Fruit fly (Drosophila melanogaster): ENCODE measurements around the gene Ibf1.

Gene Ibf1

DNA sequence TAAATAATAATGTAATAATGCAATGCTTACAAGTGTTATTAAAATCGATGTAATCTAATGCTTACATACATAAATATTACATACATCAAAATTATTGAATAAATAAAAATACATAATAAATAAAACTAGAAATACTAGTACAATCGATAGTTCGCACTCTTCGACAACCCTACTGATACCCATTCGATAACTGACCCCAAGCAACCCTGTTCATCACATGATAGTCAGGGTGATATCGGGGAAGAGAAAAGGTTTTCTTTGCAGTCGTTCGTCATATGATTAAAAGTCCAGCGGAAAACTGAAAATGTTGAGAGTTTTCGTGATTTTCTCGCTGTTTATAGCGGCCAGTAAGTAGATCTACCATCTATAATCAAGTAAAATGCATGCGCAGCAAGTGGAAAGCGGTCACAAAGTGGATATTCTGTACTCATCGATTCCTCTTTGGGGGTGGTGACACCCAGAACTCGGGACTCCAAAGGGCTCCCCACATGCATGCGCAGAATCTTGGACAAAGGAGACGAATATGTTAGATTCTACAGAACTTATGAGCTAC lies 1.7 kb downstream of the Ibf1 start, which contains the start of gene ATP6AP2:
Gene ATP6AP2, plus strand, starts transcription at position 218 of the 553 bp plus-strand sequence.
- no peak for TF ChIP-seq CG32006 (GFP tag; optimal IDR thresholded peaks at IDR 0.05)
- no peak for TF ChIP-seq Sox14 (GFP tag; optimal IDR thresholded peaks at IDR 0.05)
- TF ChIP-seq CG7368 (GFP tag; optimal IDR thresholded peaks at IDR 0.05) = no peak
- TF ChIP-seq CG8319 (GFP tag; optimal IDR thresholded peaks at IDR 0.05) = no peak
- TF ChIP-seq Lpt (GFP tag; optimal IDR thresholded peaks at IDR 0.05) = no peak
- no peak for TF ChIP-seq Hr38 (GFP tag; optimal IDR thresholded peaks at IDR 0.05)
- no peak for TF ChIP-seq CG8119 (GFP tag; IDR thresholded peaks at IDR 0.05)
- no peak for TF ChIP-seq salr (GFP tag; optimal IDR thresholded peaks at IDR 0.05)
- TF ChIP-seq dac (GFP tag; optimal IDR thresholded peaks at IDR 0.05) = no peak
- TF ChIP-seq CG8632 (GFP tag; optimal IDR thresholded peaks at IDR 0.05) = no peak
- peak; percentile 58 for TF ChIP-seq CG3032 (tag; optimal IDR thresholded peaks at IDR 0.05)
- no peak for TF ChIP-seq CG6792 (GFP tag; optimal IDR thresholded peaks at IDR 0.05)
- no peak for TF ChIP-seq topi (GFP tag; optimal IDR thresholded peaks at IDR 0.05)
- TF ChIP-seq CG31627 (GFP tag; optimal IDR thresholded peaks at IDR 0.05) = peak; percentile 38
- no peak for TF ChIP-seq achi (GFP tag; optimal IDR thresholded peaks at IDR 0.05)
- TF ChIP-seq Hr39 (GFP tag; optimal IDR thresholded peaks at IDR 0.05) = no peak
- no peak for TF ChIP-seq acj6 (GFP tag; optimal IDR thresholded peaks at IDR 0.05)
- no peak for TF ChIP-seq OdsH (GFP tag; optimal IDR thresholded peaks at IDR 0.05)
- no peak for TF ChIP-seq ss (GFP tag; optimal IDR thresholded peaks at IDR 0.05)
- TF ChIP-seq Gug (GFP tag; IDR thresholded peaks at IDR 0.05) = no peak
- no peak for TF ChIP-seq dsx (GFP tag; optimal IDR thresholded peaks at IDR 0.05; ENCODE audit: poor library complexity, severe bottlenecking)
- TF ChIP-seq lz (GFP tag; optimal IDR thresholded peaks at IDR 0.05) = peak; percentile 35
- TF ChIP-seq eg (GFP tag; IDR thresholded peaks at IDR 0.05) = no peak
- peak; percentile 76 for TF ChIP-seq Eip78C (GFP tag)
- no peak for TF ChIP-seq fd85E (GFP tag; optimal IDR thresholded peaks at IDR 0.05)
- TF ChIP-seq CG15336 (GFP tag; IDR thresholded peaks at IDR 0.05) = no peak
- peak; percentile 35 for TF ChIP-seq cyc (GFP tag; optimal IDR thresholded peaks at IDR 0.05)
- TF ChIP-seq Hr4 (GFP tag; optimal IDR thresholded peaks at IDR 0.05) = no peak
- no peak for TF ChIP-seq CG34406 (GFP tag; optimal IDR thresholded peaks at IDR 0.05)
- TF ChIP-seq esn (GFP tag; optimal IDR thresholded peaks at IDR 0.05) = peak; percentile 59

DNA sequence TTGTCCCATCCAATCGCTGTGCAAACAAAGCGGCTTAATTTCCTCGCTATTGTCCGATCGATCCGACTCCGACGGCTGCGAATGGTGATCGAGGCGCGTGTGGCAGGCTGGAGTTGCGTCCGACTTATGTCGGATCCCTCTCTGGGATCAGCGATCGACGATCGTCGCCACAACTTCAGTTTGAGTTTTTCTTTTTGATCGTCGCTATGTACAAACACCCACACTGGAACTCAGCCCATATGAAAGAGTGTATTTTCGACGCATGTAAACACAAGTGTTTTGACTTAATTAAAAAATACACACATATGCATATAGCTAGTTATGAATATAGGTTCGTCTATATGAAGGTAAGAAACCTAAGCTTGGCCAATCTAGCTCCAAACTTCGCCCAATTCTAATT lies 5.3 kb downstream of the Ibf1 start, which contains the start of gene sage:
Gene sage, minus strand, starts transcription at position 101 of the 400 bp plus-strand sequence.
- TF ChIP-seq Eip78C (GFP tag) (no peak), CG15336 (GFP tag; IDR thresholded peaks at IDR 0.05) (no peak), acj6 (GFP tag; optimal IDR thresholded peaks at IDR 0.05) (no peak), CG31627 (GFP tag; optimal IDR thresholded peaks at IDR 0.05) (no peak), CG8632 (GFP tag; optimal IDR thresholded peaks at IDR 0.05) (no peak), fkh (GFP tag; optimal IDR thresholded peaks at IDR 0.05) (no peak), CG6276 (GFP tag; optimal IDR thresholded peaks at IDR 0.05) (no peak), achi (GFP tag; optimal IDR thresholded peaks at IDR 0.05) (no peak), pdm3 (GFP tag; optimal IDR thresholded peaks at IDR 0.05) (no peak), Hr38 (GFP tag; optimal IDR thresholded peaks at IDR 0.05) (no peak), net (GFP tag; optimal IDR thresholded peaks at IDR 0.05) (no peak), Ets96B (tag; optimal IDR thresholded peaks at IDR 0.05) (no peak)

- TF ChIP-seq CG3919 (GFP tag; optimal IDR thresholded peaks at IDR 0.05) (no peak), Ets21C (GFP tag; optimal IDR thresholded peaks at IDR 0.05) (no peak), CG15336 (GFP tag; IDR thresholded peaks at IDR 0.05) (no peak), Eip75B (GFP tag; optimal IDR thresholded peaks at IDR 0.05) (no peak), achi (GFP tag; optimal IDR thresholded peaks at IDR 0.05) (no peak), CG6276 (GFP tag; optimal IDR thresholded peaks at IDR 0.05) (no peak), CG32006 (GFP tag; optimal IDR thresholded peaks at IDR 0.05) (no peak), eg (GFP tag; IDR thresholded peaks at IDR 0.05) (no peak), Sox102F (GFP tag; optimal IDR thresholded peaks at IDR 0.05) (no peak), Eip93F (GFP tag; optimal IDR thresholded peaks at IDR 0.05) (no peak), CG4318 (GFP tag; optimal IDR thresholded peaks at IDR 0.05) (no peak), Sox14 (GFP tag; optimal IDR thresholded peaks at IDR 0.05) (no peak)
Observed at dm6 chr3R:9266765-9267164, 8.0 kb downstream of the Ibf1 start, which contains the start of the genes TrpRS and Vps16A. TSS of gene TrpRS (minus strand) at chr3R:9266904. TSS of gene Vps16A (plus strand) at chr3R:9267019.
